ENCODE assay signal across 2 worm cellular contexts in the genomic region with DNA sequence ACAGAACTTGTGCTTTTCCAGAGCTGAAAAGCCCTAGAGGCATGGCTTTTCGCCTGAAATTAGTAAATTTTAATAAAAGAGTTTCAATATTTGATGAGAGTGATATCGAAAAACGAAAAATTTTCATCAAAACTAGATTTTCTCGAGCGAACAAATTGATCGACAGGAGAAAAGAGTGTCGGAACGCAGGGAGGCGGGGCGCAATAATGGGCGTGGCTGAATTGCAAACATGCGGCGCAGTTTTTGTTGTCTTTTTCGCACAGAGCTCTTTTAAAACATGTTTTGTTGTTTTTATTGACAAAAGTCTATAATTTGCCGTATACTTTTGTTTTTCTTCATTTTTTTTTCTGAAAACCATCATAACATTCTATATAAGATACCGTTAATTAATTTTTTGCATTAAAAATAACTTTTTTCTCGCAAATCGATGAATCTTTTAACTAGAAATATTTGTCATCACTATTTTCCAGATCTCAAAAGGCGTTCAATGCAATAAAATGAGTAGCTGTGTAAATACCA.
A peak's percentile ranks its signal among the peaks of the same experiment; 100 is the strongest.
TF ChIP-seq lines count a peak whose summit lies in the region.

TSS of gene sel-5 (minus strand) at position 53 of the 519 bp plus-strand sequence.
TSS of gene wdr-48 (plus strand) at position 469 of the 519 bp plus-strand sequence.

TF ChIP-seq in whole organism, L1 larva, 84 proteins besides CTCF, POLR2A, EP300 and RAD21 (continued from another document and continues in another):
- TF ChIP-seq sup-37 (GFP tag; optimal IDR thresholded peaks at IDR 0.05; lab: Kevin White, UChicago) (no peak), skn-1 (tag; optimal IDR thresholded peaks at IDR 0.05; lab: Kevin White, UChicago) (peak; percentile 55), unc-62 (GFP tag; optimal IDR thresholded peaks at IDR 0.05; lab: Kevin White, UChicago) (no peak), C34B4.2 (tag; optimal IDR thresholded peaks at IDR 0.05; lab: Kevin White, UChicago) (no peak), lin-39 (tag; optimal IDR thresholded peaks at IDR 0.05; lab: Kevin White, UChicago) (no peak), alr-1 (tag; optimal IDR thresholded peaks at IDR 0.05; lab: Kevin White, UChicago; ENCODE audit: borderline replicate concordance) (no peak), efl-3 (GFP tag; optimal IDR thresholded peaks at IDR 0.05; lab: Kevin White, UChicago) (no peak), pqm-1 (tag; optimal IDR thresholded peaks at IDR 0.05; lab: Kevin White, UChicago) (no peak), egl-13 (tag; optimal IDR thresholded peaks at IDR 0.05; lab: Kevin White, UChicago) (no peak), lsy-2 (tag; optimal IDR thresholded peaks at IDR 0.05; lab: Kevin White, UChicago) (peak; percentile 53 to 59), C04F5.9 (tag; optimal IDR thresholded peaks at IDR 0.05; lab: Kevin White, UChicago) (no peak), unc-130 (tag; optimal IDR thresholded peaks at IDR 0.05; lab: Kevin White, UChicago) (no peak), unc-86 (tag; optimal IDR thresholded peaks at IDR 0.05; lab: Kevin White, UChicago) (no peak), tbx-2 (tag; optimal IDR thresholded peaks at IDR 0.05; lab: Kevin White, UChicago) (no peak), nhr-20 (tag; optimal IDR thresholded peaks at IDR 0.05; lab: Kevin White, UChicago) (peak; percentile 36), ceh-90 (tag; optimal IDR thresholded peaks at IDR 0.05; lab: Kevin White, UChicago) (no peak), C16A3.4 (tag; optimal IDR thresholded peaks at IDR 0.05; lab: Kevin White, UChicago) (peak; percentile 12), mdl-1 (tag; optimal IDR thresholded peaks at IDR 0.05; lab: Kevin White, UChicago) (no peak), nhr-28 (tag; optimal IDR thresholded peaks at IDR 0.05; lab: Kevin White, UChicago) (no peak), ceh-82 (tag; optimal IDR thresholded peaks at IDR 0.05; lab: Kevin White, UChicago) (peak in 1 of 3 experiments; percentile 18), nhr-76 (tag; optimal IDR thresholded peaks at IDR 0.05; lab: Kevin White, UChicago) (no peak), xbp-1 (tag; optimal IDR thresholded peaks at IDR 0.05; lab: Kevin White, UChicago) (peak; percentile 20), jun-1 (tag; optimal IDR thresholded peaks at IDR 0.05; lab: Kevin White, UChicago) (no peak), nhr-237 (tag; optimal IDR thresholded peaks at IDR 0.05; lab: Kevin White, UChicago) (no peak), irx-1 (tag; optimal IDR thresholded peaks at IDR 0.05; lab: Kevin White, UChicago) (no peak), unc-98 (GFP tag; IDR thresholded peaks at IDR 0.05; lab: Robert Waterston, UW) (no peak), ztf-11 (tag; optimal IDR thresholded peaks at IDR 0.05; lab: Kevin White, UChicago) (no peak), dsc-1 (tag; optimal IDR thresholded peaks at IDR 0.05; lab: Kevin White, UChicago) (no peak), zag-1 (tag; optimal IDR thresholded peaks at IDR 0.05; lab: Kevin White, UChicago) (no peak), ets-5 (GFP tag; IDR thresholded peaks at IDR 0.05; lab: Robert Waterston, UW) (no peak), hpl-2 (GFP tag; optimal IDR thresholded peaks at IDR 0.05; lab: Kevin White, UChicago) (no peak), nhr-84 (tag; optimal IDR thresholded peaks at IDR 0.05; lab: Kevin White, UChicago) (no peak), tlp-1 (tag; optimal IDR thresholded peaks at IDR 0.05; lab: Kevin White, UChicago) (no peak), nhr-47 (tag; optimal IDR thresholded peaks at IDR 0.05; lab: Kevin White, UChicago) (peak; percentile 39), lin-13 (GFP tag; optimal IDR thresholded peaks at IDR 0.05; lab: Kevin White, UChicago) (no peak), fos-1 (tag; optimal IDR thresholded peaks at IDR 0.05; lab: Kevin White, UChicago) (no peak), zip-4 (GFP tag; optimal IDR thresholded peaks at IDR 0.05; lab: Kevin White, UChicago) (no peak), egl-27 (tag; optimal IDR thresholded peaks at IDR 0.05; lab: Kevin White, UChicago) (no peak), fkh-10 (GFP tag; optimal IDR thresholded peaks at IDR 0.05; lab: Kevin White, UChicago) (no peak), nhr-90 (tag; optimal IDR thresholded peaks at IDR 0.05; lab: Kevin White, UChicago; ENCODE audit: poor library complexity) (no peak), nhr-77 (tag; optimal IDR thresholded peaks at IDR 0.05; lab: Kevin White, UChicago) (no peak), F16B12.6 (tag; optimal IDR thresholded peaks at IDR 0.05; lab: Kevin White, UChicago) (peak; percentile 42), snu-23 (GFP tag; optimal IDR thresholded peaks at IDR 0.05; lab: Kevin White, UChicago) (peak; percentile 35), nhr-19 (GFP tag; conservative IDR thresholded peaks at IDR 0.05; lab: Robert Waterston, UW) (no peak), unc-30 (tag; optimal IDR thresholded peaks at IDR 0.05; lab: Kevin White, UChicago) (no peak), elt-3 (tag; optimal IDR thresholded peaks at IDR 0.05; lab: Kevin White, UChicago) (peak in 1 of 6 experiments; percentile 23), ztf-4 (tag; optimal IDR thresholded peaks at IDR 0.05; lab: Kevin White, UChicago) (no peak), snpc-4 (tag; optimal IDR thresholded peaks at IDR 0.05; lab: Kevin White, UChicago) (no peak), nhr-12 (tag; optimal IDR thresholded peaks at IDR 0.05; lab: Kevin White, UChicago) (no peak), fkh-4 (tag; optimal IDR thresholded peaks at IDR 0.05; lab: Kevin White, UChicago; ENCODE audit: borderline replicate concordance) (no peak), rnt-1 (tag; optimal IDR thresholded peaks at IDR 0.05; lab: Kevin White, UChicago) (peak; percentile 39), dpl-1 (GFP tag; optimal IDR thresholded peaks at IDR 0.05; lab: Kevin White, UChicago) (peak; percentile 39 to 62 (median 43)), nhr-85 (tag; lab: Kevin White, UChicago) (no peak), ces-1 (GFP tag; optimal IDR thresholded peaks at IDR 0.05; lab: Kevin White, UChicago) (no peak), ama-1 (optimal IDR thresholded peaks at IDR 0.05; lab: Kevin White, UChicago) (no peak), mep-1 (tag; optimal IDR thresholded peaks at IDR 0.05; lab: Kevin White, UChicago) (peak; percentile 37), grh-1 (GFP tag; IDR thresholded peaks at IDR 0.05; lab: Robert Waterston, UW) (no peak), elt-2 (tag; optimal IDR thresholded peaks at IDR 0.05; lab: Kevin White, UChicago) (no peak), sptf-1 (tag; optimal IDR thresholded peaks at IDR 0.05; lab: Kevin White, UChicago) (no peak), lin-35 (GFP tag; optimal IDR thresholded peaks at IDR 0.05; lab: Kevin White, UChicago) (peak; percentile 25 to 53), sox-4 (tag; optimal IDR thresholded peaks at IDR 0.05; lab: Kevin White, UChicago) (no peak), pag-3 (tag; optimal IDR thresholded peaks at IDR 0.05; lab: Kevin White, UChicago; ENCODE audit: borderline replicate concordance, insufficient read depth) (no peak), swsn-7 (tag; optimal IDR thresholded peaks at IDR 0.05; lab: Kevin White, UChicago) (no peak), efl-1 (optimal IDR thresholded peaks at IDR 0.05; lab: Kevin White, UChicago) (peak; percentile 19 to 40), efl-1 (GFP tag; optimal IDR thresholded peaks at IDR 0.05 in 1 of 2; lab: Kevin White, UChicago) (peak; percentile 60 to 95)

TF ChIP-seq in whole organism, L3 larva, 47 proteins besides CTCF, POLR2A, EP300 and RAD21 (continued from another document):
- no peak for TF ChIP-seq nhr-76 (tag; optimal IDR thresholded peaks at IDR 0.05; lab: Kevin White, UChicago)
- no peak for TF ChIP-seq skn-1 (tag; optimal IDR thresholded peaks at IDR 0.05; lab: Kevin White, UChicago)
- TF ChIP-seq sea-2 (GFP tag; optimal IDR thresholded peaks at IDR 0.05; lab: Kevin White, UChicago), result no peak
- no peak for TF ChIP-seq nhr-28 (tag; optimal IDR thresholded peaks at IDR 0.05; lab: Kevin White, UChicago)
- no peak for TF ChIP-seq ztf-4 (tag; optimal IDR thresholded peaks at IDR 0.05; lab: Kevin White, UChicago)
- no peak for TF ChIP-seq ZK546.5 (tag; optimal IDR thresholded peaks at IDR 0.05; lab: Kevin White, UChicago)
- no peak for TF ChIP-seq nhr-237 (tag; optimal IDR thresholded peaks at IDR 0.05; lab: Kevin White, UChicago)
- TF ChIP-seq nhr-67 (tag; optimal IDR thresholded peaks at IDR 0.05; lab: Kevin White, UChicago), result no peak
- TF ChIP-seq ztf-11 (tag; optimal IDR thresholded peaks at IDR 0.05; lab: Kevin White, UChicago), result no peak
- TF ChIP-seq egl-5 (tag; optimal IDR thresholded peaks at IDR 0.05; lab: Kevin White, UChicago), result no peak
- peak; percentile 71 for TF ChIP-seq nfya-1 (tag; optimal IDR thresholded peaks at IDR 0.05; lab: Kevin White, UChicago; ENCODE audit: insufficient read depth)
- TF ChIP-seq ceh-16 (tag; optimal IDR thresholded peaks at IDR 0.05; lab: Kevin White, UChicago), result no peak
- no peak for TF ChIP-seq nhr-12 (tag; optimal IDR thresholded peaks at IDR 0.05; lab: Kevin White, UChicago)
- TF ChIP-seq hmg-11 (tag; optimal IDR thresholded peaks at IDR 0.05; lab: Kevin White, UChicago), result peak; percentile 51
- TF ChIP-seq lin-39 (tag; optimal IDR thresholded peaks at IDR 0.05; lab: Kevin White, UChicago), result peak; percentile 47
- no peak for TF ChIP-seq aly-2 (tag; optimal IDR thresholded peaks at IDR 0.05; lab: Kevin White, UChicago)
- no peak for TF ChIP-seq zag-1 (tag; optimal IDR thresholded peaks at IDR 0.05; lab: Kevin White, UChicago)
- no peak for TF ChIP-seq jun-1 (tag; optimal IDR thresholded peaks at IDR 0.05; lab: Kevin White, UChicago)
- TF ChIP-seq elt-2 (tag; optimal IDR thresholded peaks at IDR 0.05; lab: Kevin White, UChicago), result no peak
- TF ChIP-seq snpc-4 (tag; optimal IDR thresholded peaks at IDR 0.05; lab: Kevin White, UChicago), result no peak
- no peak for TF ChIP-seq elt-3 (tag; optimal IDR thresholded peaks at IDR 0.05; lab: Kevin White, UChicago)
- no peak for TF ChIP-seq lsy-12 (tag; optimal IDR thresholded peaks at IDR 0.05; lab: Kevin White, UChicago)
- no peak for TF ChIP-seq nhr-77 (tag; optimal IDR thresholded peaks at IDR 0.05; lab: Kevin White, UChicago)
- peak; percentile 69 for TF ChIP-seq pha-4 (tag; optimal IDR thresholded peaks at IDR 0.05; lab: Kevin White, UChicago)
- no peak for TF ChIP-seq unc-62 (GFP tag; optimal IDR thresholded peaks at IDR 0.05; lab: Kevin White, UChicago)
- no peak for TF ChIP-seq elt-1 (tag; optimal IDR thresholded peaks at IDR 0.05; lab: Kevin White, UChicago)
- no peak for TF ChIP-seq R02D3.7 (tag; optimal IDR thresholded peaks at IDR 0.05; lab: Kevin White, UChicago)
- no peak for TF ChIP-seq nhr-23 (tag; optimal IDR thresholded peaks at IDR 0.05; lab: Kevin White, UChicago)
- TF ChIP-seq egl-27 (tag; optimal IDR thresholded peaks at IDR 0.05; lab: Kevin White, UChicago), result no peak
